Worm (Caenorhabditis elegans) whole organism, late embryonic: Measurements from ENCODE around the gene ZC412.10.
A peak's percentile ranks its signal among the peaks of the same experiment; 100 is the strongest.

Source experiments
- C38D4.7 ChIP-seq: fragments of 200-800 bp; sonication (Bioruptor generic); optimal IDR thresholded peaks from 2 replicates; lab custom pipeline; 2018; ENCODE audit warnings: mild to moderate bottlenecking, missing genetic modification characterization, moderate library complexity, missing compliant biosample characterization
- F13H6.1 ChIP-seq: sonication (generic microtip); optimal IDR thresholded peaks from 2 replicates; lab custom pipeline; 2016; ENCODE audit warnings: missing genetic modification characterization, missing compliant biosample characterization
- ceh-14 ChIP-seq: sonication (generic microtip); optimal IDR thresholded peaks from 2 replicates; lab custom pipeline; 2016; ENCODE audit warnings: missing genotype, missing genetic modification characterization, missing compliant biosample characterization
- ceh-18 ChIP-seq: sonication (generic microtip); optimal IDR thresholded peaks from 2 replicates; lab custom pipeline; 2016; ENCODE audit warnings: missing genetic modification characterization, missing compliant biosample characterization
- ceh-19 ChIP-seq: fragments of 200-800 bp; sonication (Bioruptor generic); optimal IDR thresholded peaks from 2 replicates; lab custom pipeline; 2018; ENCODE audit warnings: mild to moderate bottlenecking, missing genetic modification characterization, missing compliant biosample characterization
- ceh-24 ChIP-seq: sonication (generic microtip); optimal IDR thresholded peaks from 2 replicates; lab custom pipeline; 2016; ENCODE audit warnings: mild to moderate bottlenecking, missing genetic modification characterization, missing compliant biosample characterization
- ceh-30 ChIP-seq: fragments of 150-350 bp; optimal IDR thresholded peaks from 2 replicates; lab custom pipeline; 2014; ENCODE audit warnings: missing biosample characterization, missing genetic modification characterization
- ceh-31 ChIP-seq: sonication (generic microtip); optimal IDR thresholded peaks from 2 replicates; lab custom pipeline; 2016; ENCODE audit warnings: missing genetic modification characterization, missing compliant biosample characterization
- ceh-6 ChIP-seq: fragments of 200-800 bp; sonication (Bioruptor generic); optimal IDR thresholded peaks from 2 replicates; lab custom pipeline; 2018; ENCODE audit warnings: mild to moderate bottlenecking, missing genetic modification characterization, missing compliant biosample characterization
- che-1 ChIP-seq: sonication (generic microtip); optimal IDR thresholded peaks from 2 replicates; lab custom pipeline; 2016; ENCODE audit warnings: mild to moderate bottlenecking, missing genetic modification characterization, missing compliant biosample characterization
- dmd-4 ChIP-seq: sonication (generic microtip); optimal IDR thresholded peaks from 2 replicates; lab custom pipeline; 2016; ENCODE audit warnings: borderline replicate concordance, missing genetic modification characterization, missing compliant biosample characterization
- elt-4 ChIP-seq: sonication (generic microtip); optimal IDR thresholded peaks from 2 replicates; lab custom pipeline; 2016; ENCODE audit warnings: missing genetic modification characterization, missing compliant biosample characterization
- ets-4 ChIP-seq: sonication (generic microtip); optimal IDR thresholded peaks from 2 replicates; lab custom pipeline; 2016; ENCODE audit warnings: missing genetic modification characterization, missing compliant biosample characterization
- eyg-1 ChIP-seq: sonication (generic microtip); optimal IDR thresholded peaks from 2 replicates; lab custom pipeline; 2016; ENCODE audit warnings: missing genotype, missing genetic modification characterization, missing compliant biosample characterization
- hlh-13 ChIP-seq: fragments of 200-800 bp; sonication (Bioruptor generic); optimal IDR thresholded peaks from 2 replicates; lab custom pipeline; 2018; ENCODE audit warnings: mild to moderate bottlenecking, missing genetic modification characterization, missing compliant biosample characterization
- hlh-15 ChIP-seq: sonication (generic microtip); optimal IDR thresholded peaks from 2 replicates; lab custom pipeline; 2016; ENCODE audit warnings: missing genetic modification characterization, missing compliant biosample characterization
- hlh-30 ChIP-seq: sonication (generic microtip); optimal IDR thresholded peaks from 2 replicates; lab custom pipeline; 2017; ENCODE audit warnings: antibody characterized with exemption, missing genetic modification characterization, missing compliant biosample characterization; ENCODE audit not compliant: insufficient read depth
- hlh-6 ChIP-seq: sonication (generic microtip); optimal IDR thresholded peaks from 2 replicates; lab custom pipeline; 2016; ENCODE audit warnings: missing genotype, missing genetic modification characterization, missing compliant biosample characterization
- hlh-8 ChIP-seq: sonication (generic microtip); optimal IDR thresholded peaks from 2 replicates; lab custom pipeline; 2016; ENCODE audit warnings: missing genotype, missing genetic modification characterization, missing compliant biosample characterization
- lin-11 ChIP-seq: fragments of 200-800 bp; sonication (Bioruptor generic); optimal IDR thresholded peaks from 2 replicates; lab custom pipeline; 2018; ENCODE audit warnings: mild to moderate bottlenecking, missing genetic modification characterization, missing compliant biosample characterization
- mec-3 ChIP-seq: sonication (generic microtip); optimal IDR thresholded peaks from 2 replicates; lab custom pipeline; 2016; ENCODE audit warnings: borderline replicate concordance, missing genetic modification characterization, missing compliant biosample characterization
- nfya-1 ChIP-seq: sonication (generic microtip); optimal IDR thresholded peaks from 2 replicates; lab custom pipeline; 2017; ENCODE audit warnings: missing genetic modification characterization, mild to moderate bottlenecking, missing compliant biosample characterization, antibody characterized with exemption, moderate library complexity
- npax-4 ChIP-seq: sonication (generic microtip); optimal IDR thresholded peaks from 2 replicates; lab custom pipeline; 2016; ENCODE audit warnings: missing genetic modification characterization, missing compliant biosample characterization
- odd-2 ChIP-seq: sonication (generic microtip); optimal IDR thresholded peaks from 2 replicates; lab custom pipeline; 2017; ENCODE audit warnings: antibody characterized with exemption, mild to moderate bottlenecking, missing genetic modification characterization, missing compliant biosample characterization
- pag-3 ChIP-seq: sonication (generic microtip); optimal IDR thresholded peaks from 2 replicates; lab custom pipeline; 2016; ENCODE audit warnings: missing compliant biosample characterization, missing genetic modification characterization, borderline replicate concordance
- pax-1 ChIP-seq: fragments of 150-350 bp; optimal IDR thresholded peaks from 2 replicates; lab custom pipeline; 2014; ENCODE audit warnings: missing biosample characterization, missing genetic modification characterization
- pha-2 ChIP-seq: sonication (generic microtip); optimal IDR thresholded peaks from 2 replicates; lab custom pipeline; 2017; ENCODE audit warnings: mild to moderate bottlenecking, missing genetic modification characterization, missing compliant biosample characterization
- pha-4 ChIP-seq: fragments of 150-350 bp; optimal IDR thresholded peaks from 2 replicates; lab custom pipeline; 2018; ENCODE audit warnings: missing biosample characterization, missing genetic modification reagents, missing genetic modification characterization
- rnt-1 ChIP-seq: sonication (generic microtip); optimal IDR thresholded peaks from 2 replicates; lab custom pipeline; 2016; ENCODE audit warnings: missing genetic modification characterization, missing compliant biosample characterization
- sdc-2 ChIP-seq: sonication (generic microtip); optimal IDR thresholded peaks from 2 replicates; lab custom pipeline; 2016; ENCODE audit warnings: missing genotype, missing genetic modification characterization, missing compliant biosample characterization
- sox-2 ChIP-seq: fragments of 200-800 bp; sonication (Bioruptor generic); IDR thresholded peaks from 2 replicates; pipeline ENCODE4 v1.3.6; 2022; ENCODE audit warnings: missing genetic modification reagents, missing genetic modification characterization, missing compliant biosample characterization
- tbx-2 ChIP-seq: sonication (generic microtip); optimal IDR thresholded peaks from 2 replicates; lab custom pipeline; 2016; ENCODE audit warnings: missing genetic modification characterization, missing compliant biosample characterization
- tbx-7 ChIP-seq: sonication (generic microtip); optimal IDR thresholded peaks from 2 replicates; lab custom pipeline; 2016; ENCODE audit warnings: missing genotype, missing genetic modification characterization, missing compliant biosample characterization
- ttx-3 ChIP-seq: sonication (generic microtip); optimal IDR thresholded peaks from 2 replicates; lab custom pipeline; 2016; ENCODE audit warnings: missing genetic modification reagents, missing genetic modification characterization, missing compliant biosample characterization
- unc-42 ChIP-seq: sonication (generic microtip); optimal IDR thresholded peaks from 2 replicates; lab custom pipeline; 2016; ENCODE audit warnings: missing genotype, missing genetic modification characterization, missing compliant biosample characterization
- unc-55 ChIP-seq: sonication (generic microtip); optimal IDR thresholded peaks from 2 replicates; lab custom pipeline; 2017; ENCODE audit warnings: missing biosample characterization, missing genetic modification reagents, missing genetic modification characterization
- zip-5 ChIP-seq: sonication (generic microtip); optimal IDR thresholded peaks from 2 replicates; lab custom pipeline; 2016; ENCODE audit warnings: missing genetic modification characterization, missing compliant biosample characterization

Gene ZC412.10

ce11 chrV:14909331-14909835 lies 32.8 kb upstream of the ZC412.10 start, which contains the start of gene H12D21.9:
Gene H12D21.9, minus strand, starts transcription at chrV:14909478.
- TF ChIP-seq dmd-4: no peak
- no peak for TF ChIP-seq F13H6.1 (tag; lab: Kevin White, UChicago)
- TF ChIP-seq ttx-3 (tag; lab: Kevin White, UChicago): no peak
- no peak for TF ChIP-seq tbx-2
- TF ChIP-seq ceh-18 (tag; lab: Kevin White, UChicago): peak; percentile 41
- peak; percentile 16 for TF ChIP-seq unc-55 (GFP tag; lab: Kevin White, UChicago)

DNA sequence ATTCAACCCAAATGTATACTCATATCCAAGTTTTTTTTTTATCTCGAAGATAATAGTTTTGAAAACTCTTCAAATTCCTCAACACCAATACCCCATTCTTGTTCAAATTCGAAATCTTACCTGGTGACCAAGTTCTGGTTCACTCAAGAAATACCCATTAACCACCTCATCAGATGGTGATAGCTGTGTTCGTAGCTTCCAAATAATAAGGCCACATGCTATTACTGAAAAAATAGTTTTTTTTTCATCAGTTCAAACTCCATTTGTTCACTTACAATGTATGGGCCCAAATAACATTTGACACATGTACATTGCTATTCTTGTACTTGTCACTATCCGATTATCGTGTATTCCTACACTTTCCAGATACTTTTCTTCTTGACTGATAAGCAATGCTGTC lies 30.8 kb upstream of the ZC412.10 start:
- TF ChIP-seq mec-3 (tag; lab: Kevin White, UChicago) (no peak), ceh-6 (no peak), hlh-13 (GFP tag; lab: Kevin White, UChicago) (no peak), unc-42 (tag; lab: Kevin White, UChicago) (no peak), ceh-19 (no peak), elt-4 (tag; lab: Kevin White, UChicago) (no peak), pax-1 (tag; lab: Kevin White, UChicago) (no peak), hlh-8 (tag; lab: Kevin White, UChicago) (no peak), tbx-7 (tag; lab: Kevin White, UChicago) (no peak), zip-5 (tag; lab: Kevin White, UChicago) (no peak), F13H6.1 (tag; lab: Kevin White, UChicago) (no peak), sox-2 (GFP tag; lab: Robert Waterston, UW) (no peak), dmd-4 (no peak), C38D4.7 (GFP tag; lab: Kevin White, UChicago) (no peak), hlh-30 (tag; lab: Kevin White, UChicago) (no peak), npax-4 (tag; lab: Kevin White, UChicago) (no peak), ets-4 (tag; lab: Kevin White, UChicago) (no peak), pha-2 (no peak), odd-2 (tag; lab: Kevin White, UChicago) (no peak), nfya-1 (tag; lab: Kevin White, UChicago) (no peak)

- TF ChIP-seq hlh-15 (tag; lab: Kevin White, UChicago) (no peak), pag-3 (no peak), F13H6.1 (tag; lab: Kevin White, UChicago) (no peak), ceh-30 (tag; lab: Kevin White, UChicago) (no peak), eyg-1 (tag; lab: Kevin White, UChicago) (no peak), ceh-24 (tag; lab: Kevin White, UChicago) (no peak), pha-4 (tag; lab: Kevin White, UChicago) (no peak), lin-11 (tag; lab: Kevin White, UChicago) (no peak)
These were observed 24.3 kb upstream of the ZC412.10 start for ce11 chrV:14900905-14901304.

ce11 chrV:14899545-14899944 lies 22.9 kb upstream of the ZC412.10 start, which contains the start of gene H12D21.10:
Gene H12D21.10, plus strand, starts transcription at chrV:14899804.
- peak; percentile 34 for TF ChIP-seq ceh-31
- no peak for TF ChIP-seq hlh-6 (tag; lab: Kevin White, UChicago)

DNA sequence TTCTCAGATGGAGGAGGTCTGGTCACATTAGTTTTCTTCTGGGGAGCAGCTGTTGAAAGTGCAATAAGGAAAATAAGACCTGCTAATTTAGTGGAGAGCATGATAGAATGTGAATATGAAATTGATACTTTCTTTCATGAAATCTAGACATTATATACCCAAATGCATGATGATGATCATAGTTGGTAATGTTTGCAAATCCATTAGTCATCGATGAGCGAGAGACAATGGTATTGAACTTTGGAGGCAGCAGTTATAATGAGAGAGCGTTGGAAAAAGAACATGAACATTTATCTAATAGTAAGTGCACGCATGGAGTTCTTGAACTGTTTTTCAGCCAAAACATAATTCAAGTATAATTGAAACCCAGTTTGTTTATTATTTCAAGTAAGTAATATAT lies 21.1 kb upstream of the ZC412.10 start, which contains the start of gene H12D21.6:
Gene H12D21.6, minus strand, starts transcription at position 101 of the 400 bp plus-strand sequence.
- TF ChIP-seq ttx-3 (tag; lab: Kevin White, UChicago) (no peak), ceh-30 (tag; lab: Kevin White, UChicago) (no peak), ceh-14 (tag; lab: Kevin White, UChicago) (no peak), hlh-15 (tag; lab: Kevin White, UChicago) (no peak), C38D4.7 (GFP tag; lab: Kevin White, UChicago) (no peak), hlh-13 (GFP tag; lab: Kevin White, UChicago) (no peak), elt-4 (tag; lab: Kevin White, UChicago) (no peak), rnt-1 (tag; lab: Kevin White, UChicago) (no peak), ceh-19 (no peak), che-1 (tag; lab: Kevin White, UChicago) (no peak), ceh-31 (no peak), sdc-2 (tag; lab: Kevin White, UChicago) (no peak), lin-11 (tag; lab: Kevin White, UChicago) (no peak), hlh-8 (tag; lab: Kevin White, UChicago) (no peak)
